Fruit fly (Drosophila melanogaster): ENCODE measurements around the gene GstO1.

GstO1 gene

dm6 chr3L:8544710-8545109 is 20.0 kb upstream of the GstO1 start, which contains the start of gene rhea (continued):
- no peak for TF ChIP-seq CG8388 (GFP tag; optimal IDR thresholded peaks at IDR 0.05)
- TF ChIP-seq eyg (GFP tag; optimal IDR thresholded peaks at IDR 0.05) = no peak
- peak; percentile 98 for TF ChIP-seq CG15514 (GFP tag; optimal IDR thresholded peaks at IDR 0.05)
- TF ChIP-seq Hsf (GFP tag; optimal IDR thresholded peaks at IDR 0.05) = no peak
- TF ChIP-seq vfl (GFP tag; optimal IDR thresholded peaks at IDR 0.05) = no peak
- peak; percentile 56 for TF ChIP-seq Med (GFP tag)
- TF ChIP-seq Hr39 (optimal IDR thresholded peaks at IDR 0.05) = no peak
- TF ChIP-seq CG2199 (GFP tag; IDR thresholded peaks at IDR 0.05) = no peak
- no peak for TF ChIP-seq gcm2 (GFP tag; optimal IDR thresholded peaks at IDR 0.05)
- TF ChIP-seq ac (GFP tag; optimal IDR thresholded peaks at IDR 0.05) = no peak
- no peak for TF ChIP-seq ci (GFP tag; IDR thresholded peaks at IDR 0.05)
- no peak for TF ChIP-seq B-H1 (GFP tag; IDR thresholded peaks at IDR 0.05)
- no peak for TF ChIP-seq gt (GFP tag; IDR thresholded peaks at IDR 0.05)
- TF ChIP-seq CG14860 (GFP tag; IDR thresholded peaks at IDR 0.05; ENCODE audit: partially characterized antibody) = peak; percentile 64; the same call in 2 of the 3 replicates
- TF ChIP-seq chif (GFP tag; optimal IDR thresholded peaks at IDR 0.05) = no peak
- TF ChIP-seq Abd-B (GFP tag; optimal IDR thresholded peaks at IDR 0.05) = no peak
- TF ChIP-seq CG12744 (GFP tag; optimal IDR thresholded peaks at IDR 0.05) = no peak
- no peak for TF ChIP-seq kah (GFP tag; optimal IDR thresholded peaks at IDR 0.05)
- TF ChIP-seq cwo (GFP tag; optimal IDR thresholded peaks at IDR 0.05) = no peak
- TF ChIP-seq CG9727 (GFP tag; optimal IDR thresholded peaks at IDR 0.05) = no peak
- TF ChIP-seq trem (tag; optimal IDR thresholded peaks at IDR 0.05) = peak; percentile 78
- peak; percentile 71; the same call in 2 of the 3 replicates for TF ChIP-seq CG6791 (GFP tag; IDR thresholded peaks at IDR 0.05; ENCODE audit: partially characterized antibody)
- TF ChIP-seq pzg (GFP tag; optimal IDR thresholded peaks at IDR 0.05) = peak; percentile 70
- TF ChIP-seq Trl (optimal IDR thresholded peaks at IDR 0.05) = no peak
- TF ChIP-seq Trl (GFP tag; optimal IDR thresholded peaks at IDR 0.05) = no peak
- no peak for TF ChIP-seq CG17802 (tag; optimal IDR thresholded peaks at IDR 0.05)
- no peak for TF ChIP-seq NC2β (GFP tag; optimal IDR thresholded peaks at IDR 0.05)
- no peak for TF ChIP-seq jumu (GFP tag; optimal IDR thresholded peaks at IDR 0.05)
- TF ChIP-seq ap (GFP tag; IDR thresholded peaks at IDR 0.05) = no peak
- TF ChIP-seq CG11723 (GFP tag; optimal IDR thresholded peaks at IDR 0.05) = no peak
- TF ChIP-seq CG4820 (GFP tag; optimal IDR thresholded peaks at IDR 0.05) = peak; percentile 19
- no peak for TF ChIP-seq sima (GFP tag; optimal IDR thresholded peaks at IDR 0.05)
- TF ChIP-seq Usf (GFP tag; optimal IDR thresholded peaks at IDR 0.05) = no peak
- TF ChIP-seq CG11504 (tag; optimal IDR thresholded peaks at IDR 0.05) = peak; percentile 33
- peak; percentile 53 for TF ChIP-seq lbe (GFP tag; optimal IDR thresholded peaks at IDR 0.05)
- TF ChIP-seq vvl (GFP tag; IDR thresholded peaks at IDR 0.05) = peak; percentile 43; the same call in 1 of the 2 replicates
- peak; percentile 14 for TF ChIP-seq unpg (GFP tag; optimal IDR thresholded peaks at IDR 0.05)
- TF ChIP-seq btn (GFP tag; optimal IDR thresholded peaks at IDR 0.05) = no peak
- TF ChIP-seq ewg (GFP tag; optimal IDR thresholded peaks at IDR 0.05) = no peak
- no peak for TF ChIP-seq fu2 (GFP tag; optimal IDR thresholded peaks at IDR 0.05)
- no peak for TF ChIP-seq CG8281 (tag; optimal IDR thresholded peaks at IDR 0.05)
- peak; percentile 6 for TF ChIP-seq Chrac-16 (GFP tag; optimal IDR thresholded peaks at IDR 0.05)
- TF ChIP-seq CG14050 (GFP tag; IDR thresholded peaks at IDR 0.05) = no peak
- no peak for TF ChIP-seq seq (GFP tag; IDR thresholded peaks at IDR 0.05)
- TF ChIP-seq CG6654 (GFP tag; optimal IDR thresholded peaks at IDR 0.05) = no peak
- no peak for TF ChIP-seq Mes4 (GFP tag; optimal IDR thresholded peaks at IDR 0.05)
- no peak for TF ChIP-seq Elba2 (GFP tag; optimal IDR thresholded peaks at IDR 0.05)
- no peak for TF ChIP-seq BtbVII (GFP tag; optimal IDR thresholded peaks at IDR 0.05)
- TF ChIP-seq Fer3 (tag; optimal IDR thresholded peaks at IDR 0.05) = no peak
- TF ChIP-seq nmo (GFP tag; optimal IDR thresholded peaks at IDR 0.05) = peak; percentile 55
- 0 out of 3 replicates have a peak, but pooled peaks have one; percentile 22 for TF ChIP-seq zfh1 (GFP tag; IDR thresholded peaks at IDR 0.05)
- no peak for TF ChIP-seq CG13123 (GFP tag; optimal IDR thresholded peaks at IDR 0.05)
- peak; percentile 40 for TF ChIP-seq Hr3 (GFP tag; optimal IDR thresholded peaks at IDR 0.05)

Data from whole organism, embryonic.